Fruit fly (Drosophila melanogaster): ENCODE measurements around the gene r-l.

The r-l gene

DNA sequence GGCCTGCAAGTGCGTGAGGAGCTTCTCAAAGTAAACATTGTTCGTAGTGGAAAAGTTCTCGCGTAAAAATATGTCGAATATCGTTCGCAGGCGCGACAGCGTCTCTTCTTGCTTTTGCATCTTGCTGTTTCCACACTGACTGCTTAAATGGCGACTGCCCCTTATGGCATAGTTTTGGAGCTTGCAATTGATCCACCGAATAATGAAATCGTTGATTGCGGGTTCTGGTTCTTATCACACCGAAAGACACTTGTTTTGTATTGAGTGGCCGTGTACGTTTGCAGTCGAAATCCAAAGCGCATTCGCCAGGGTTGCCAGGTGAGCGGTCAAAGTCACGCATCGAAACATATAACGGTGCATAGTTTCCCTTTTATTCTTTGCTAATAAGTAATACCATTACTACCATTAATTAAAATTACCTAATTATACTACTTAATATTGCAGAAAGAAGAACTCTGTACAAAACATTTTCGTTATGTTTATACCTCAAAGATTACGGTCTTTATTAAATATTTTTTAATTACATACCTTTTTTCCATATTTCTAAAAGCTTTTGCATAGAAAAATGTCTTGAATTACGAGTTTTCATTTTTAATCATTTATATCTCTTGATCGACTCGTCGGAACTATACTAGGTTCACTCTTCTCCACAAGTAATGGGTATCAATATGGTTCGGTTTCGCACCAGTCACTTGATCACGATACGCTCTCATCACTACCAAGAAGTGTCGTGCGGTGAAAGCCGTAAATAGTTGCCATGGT is 28.5 kb upstream of the r-l start, which contains the start of the genes CG7044 and Tbc1d22 (continued):
- TF ChIP-seq CG11762 (GFP tag; optimal IDR thresholded peaks at IDR 0.05; ENCODE audit: insufficient read depth) (no peak), Eip93F (GFP tag; optimal IDR thresholded peaks at IDR 0.05) (peak; percentile 35), CG15336 (GFP tag; IDR thresholded peaks at IDR 0.05) (no peak), fkh (GFP tag; optimal IDR thresholded peaks at IDR 0.05) (peak; percentile 55), CG8632 (GFP tag; optimal IDR thresholded peaks at IDR 0.05) (no peak), eg (GFP tag; IDR thresholded peaks at IDR 0.05) (no peak), Met (GFP tag; optimal IDR thresholded peaks at IDR 0.05) (no peak), CG3032 (tag; optimal IDR thresholded peaks at IDR 0.05) (peak; percentile 60), fd85E (GFP tag; optimal IDR thresholded peaks at IDR 0.05) (no peak), CG6163 (GFP tag; IDR thresholded peaks at IDR 0.05) (no peak), Hr4 (GFP tag; optimal IDR thresholded peaks at IDR 0.05) (no peak), dsx (GFP tag; optimal IDR thresholded peaks at IDR 0.05; ENCODE audit: poor library complexity, severe bottlenecking) (no peak), net (GFP tag; optimal IDR thresholded peaks at IDR 0.05) (no peak), Gug (GFP tag; IDR thresholded peaks at IDR 0.05) (no peak), vri (GFP tag; optimal IDR thresholded peaks at IDR 0.05) (no peak), Blimp-1 (GFP tag; optimal IDR thresholded peaks at IDR 0.05) (peak; percentile 0), CG4318 (GFP tag; optimal IDR thresholded peaks at IDR 0.05) (no peak), CG6276 (GFP tag; optimal IDR thresholded peaks at IDR 0.05) (no peak), Smox (GFP tag; optimal IDR thresholded peaks at IDR 0.05) (no peak), dac (GFP tag; optimal IDR thresholded peaks at IDR 0.05) (no peak), acj6 (GFP tag; optimal IDR thresholded peaks at IDR 0.05) (peak; percentile 47), CG9139 (GFP tag; optimal IDR thresholded peaks at IDR 0.05) (no peak), Sox15 (GFP tag; optimal IDR thresholded peaks at IDR 0.05) (peak; percentile 62)

DNA sequence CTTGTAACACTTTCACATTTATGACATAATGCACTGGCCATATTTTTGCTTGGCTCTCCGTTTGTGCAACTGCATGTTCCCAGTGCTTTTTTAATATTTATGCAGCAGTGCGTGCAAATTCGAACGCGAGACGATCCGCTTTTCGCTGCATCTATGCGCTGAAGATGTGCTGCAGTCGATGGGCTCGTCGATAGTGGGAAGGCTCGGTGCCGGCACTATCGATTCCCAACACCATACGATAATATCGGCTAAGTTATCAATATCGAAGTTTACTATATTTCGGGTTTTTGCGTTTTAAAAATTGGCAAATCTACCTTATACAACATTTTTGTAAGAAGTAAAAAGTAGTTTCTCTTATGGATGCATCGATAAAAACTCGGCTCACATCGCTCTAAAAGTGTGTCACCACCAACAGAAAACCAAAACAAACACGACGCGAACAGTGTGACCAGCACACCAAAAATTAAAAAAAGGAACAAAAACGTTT is 24.6 kb upstream of the r-l start, which contains the start of gene RhoGAP93B:
RhoGAP93B (minus strand) TSS at position 197 of the 487 bp plus-strand sequence.
- TF ChIP-seq CG1621 (tag; optimal IDR thresholded peaks at IDR 0.05) (peak; percentile 55), CG8319 (GFP tag; optimal IDR thresholded peaks at IDR 0.05) (peak; percentile 53), Eip78C (GFP tag) (peak; percentile 88), Eip93F (GFP tag; optimal IDR thresholded peaks at IDR 0.05) (no peak), CG32006 (GFP tag; optimal IDR thresholded peaks at IDR 0.05) (peak; percentile 84), pdm3 (GFP tag; optimal IDR thresholded peaks at IDR 0.05) (no peak), dsx (GFP tag; optimal IDR thresholded peaks at IDR 0.05; ENCODE audit: poor library complexity, severe bottlenecking) (peak; percentile 69), fd59A (GFP tag; optimal IDR thresholded peaks at IDR 0.05) (peak; percentile 24), CG4318 (GFP tag; optimal IDR thresholded peaks at IDR 0.05) (no peak), CG11902 (GFP tag; optimal IDR thresholded peaks at IDR 0.05) (peak; percentile 66), Hr4 (GFP tag; optimal IDR thresholded peaks at IDR 0.05) (peak; percentile 90), Sox15 (GFP tag; optimal IDR thresholded peaks at IDR 0.05) (peak; percentile 30), CG15336 (GFP tag; IDR thresholded peaks at IDR 0.05) (peak; percentile 73), Ets96B (tag; optimal IDR thresholded peaks at IDR 0.05) (peak; percentile 82), CG34406 (GFP tag; optimal IDR thresholded peaks at IDR 0.05) (no peak), fkh (GFP tag; optimal IDR thresholded peaks at IDR 0.05) (peak; percentile 95), topi (GFP tag; optimal IDR thresholded peaks at IDR 0.05) (peak; percentile 89), Smox (GFP tag; optimal IDR thresholded peaks at IDR 0.05) (no peak), esn (GFP tag; optimal IDR thresholded peaks at IDR 0.05) (peak; percentile 90), CG10631 (GFP tag; optimal IDR thresholded peaks at IDR 0.05) (peak; percentile 86), CG6792 (GFP tag; optimal IDR thresholded peaks at IDR 0.05) (peak; percentile 50), CG8632 (GFP tag; optimal IDR thresholded peaks at IDR 0.05) (peak; percentile 54), OdsH (GFP tag; optimal IDR thresholded peaks at IDR 0.05) (peak; percentile 72), achi (GFP tag; optimal IDR thresholded peaks at IDR 0.05) (no peak), CG3032 (tag; optimal IDR thresholded peaks at IDR 0.05) (peak; percentile 87), lz (GFP tag; optimal IDR thresholded peaks at IDR 0.05) (peak; percentile 84), CG11294 (GFP tag; IDR thresholded peaks at IDR 0.05) (peak; percentile 58; the same call in 1 of the 2 replicates), CG6163 (GFP tag; IDR thresholded peaks at IDR 0.05) (peak; percentile 93), Ets21C (GFP tag; optimal IDR thresholded peaks at IDR 0.05) (peak; percentile 69), net (GFP tag; optimal IDR thresholded peaks at IDR 0.05) (peak; percentile 37), Sox102F (GFP tag; optimal IDR thresholded peaks at IDR 0.05) (no peak), Lpt (GFP tag; optimal IDR thresholded peaks at IDR 0.05) (no peak), spab (GFP tag; optimal IDR thresholded peaks at IDR 0.05) (no peak), ss (GFP tag; optimal IDR thresholded peaks at IDR 0.05) (peak in 1 of 2 experiments; percentile 71), Gug (GFP tag; IDR thresholded peaks at IDR 0.05) (peak; percentile 85), svp (GFP tag) (peak; percentile 92), vri (GFP tag; optimal IDR thresholded peaks at IDR 0.05) (no peak), Sox14 (GFP tag; optimal IDR thresholded peaks at IDR 0.05) (peak; percentile 88)

Data from whole organism, prepupa.